Fruit fly (Drosophila melanogaster) Kc167 (cell line): Measurements from ENCODE around the gene chinmo.

Experiments
- Myc ChIP-seq: fragments of >200 bp; optimal IDR thresholded peaks from 2 replicates; lab custom pipeline; 2017; ENCODE audit warnings: missing external identifiers
- Sin3A ChIP-seq: fragments of >200 bp; optimal IDR thresholded peaks from 2 replicates; lab custom pipeline; 2018; ENCODE audit warnings: missing external identifiers
- h ChIP-seq: fragments of >200 bp; optimal IDR thresholded peaks from 3 replicates; lab custom pipeline; 2018; ENCODE audit warnings: missing external identifiers
- insv ChIP-seq: fragments of >200 bp; optimal IDR thresholded peaks from 3 replicates; lab custom pipeline; 2018; ENCODE audit warnings: missing external identifiers
- ttk ChIP-seq: sonication (Bioruptor generic); optimal IDR thresholded peaks from 2 replicates; lab custom pipeline; 2017; ENCODE audit warnings: missing external identifiers

- no peak for TF ChIP-seq ttk (lab: Kevin White, UChicago)
- TF ChIP-seq insv (lab: Kevin White, UChicago), result no peak
- TF ChIP-seq Sin3A, result no peak
- TF ChIP-seq h (lab: Kevin White, UChicago), result no peak
- TF ChIP-seq Myc, result no peak
Observed at dm6 chr2L:1732189-1732588, 81.1 kb downstream of the chinmo start, which contains the start of the genes CG17652 and CG17646.
